Fruit fly (Drosophila melanogaster) whole organism, embryonic: ENCODE data around the gene CG3795.
A peak's percentile ranks its signal among the peaks of the same experiment; 100 is the strongest.

Experiments
- Bdp1 ChIP-seq: fragments of 200-800 bp; sonication (Bioruptor generic); optimal IDR thresholded peaks from 3 replicates; lab custom pipeline; 2016; ENCODE audit warnings: missing biosample characterization, missing genetic modification characterization
- CG10147 ChIP-seq: fragments of 200-800 bp; sonication (Bioruptor generic); optimal IDR thresholded peaks from 2 replicates; lab custom pipeline; 2019; ENCODE audit warnings: missing biosample characterization, mild to moderate bottlenecking, missing genetic modification characterization, moderate library complexity
- CG10366 ChIP-seq: fragments of 200-800 bp; sonication (Bioruptor generic); IDR thresholded peaks from 2 replicates; pipeline ENCODE4 v1.3.6; 2022; ENCODE audit warnings: missing biosample characterization, missing genetic modification characterization
- CG10431 ChIP-seq: fragments of 200-800 bp; sonication (Bioruptor generic); optimal IDR thresholded peaks from 3 replicates; lab custom pipeline; 2018; ENCODE audit warnings: missing biosample characterization, mild to moderate bottlenecking, missing genetic modification characterization
- CG11085 ChIP-seq: fragments of 200-800 bp; sonication (Bioruptor generic); IDR thresholded peaks from 2 replicates; pipeline ENCODE4 v1.3.6; 2022; ENCODE audit warnings: missing biosample characterization, missing genetic modification characterization
- CG11456 ChIP-seq: fragments of 200-800 bp; sonication (Bioruptor generic); IDR thresholded peaks from 3 replicates; pipeline ENCODE4 v1.3.6; 2022; ENCODE audit warnings: missing biosample characterization, missing genetic modification characterization
- CG11504 ChIP-seq: fragments of 200-800 bp; sonication (Bioruptor generic); optimal IDR thresholded peaks from 3 replicates; lab custom pipeline; 2019; ENCODE audit warnings: missing biosample characterization, mild to moderate bottlenecking, missing genetic modification characterization, moderate library complexity
- CG13123 ChIP-seq: fragments of 200-800 bp; sonication (Bioruptor generic); optimal IDR thresholded peaks from 2 replicates; lab custom pipeline; 2016; ENCODE audit warnings: missing biosample characterization, missing genetic modification characterization
- CG17829 ChIP-seq: fragments of 200-800 bp; optimal IDR thresholded peaks from 2 replicates; lab custom pipeline; 2019; ENCODE audit warnings: missing biosample characterization, mild to moderate bottlenecking, missing genetic modification characterization, moderate library complexity
- CG2129 ChIP-seq: fragments of 200-800 bp; sonication (Bioruptor generic); IDR thresholded peaks from 2 replicates; pipeline ENCODE4 v1.3.6; 2022; ENCODE audit warnings: missing biosample characterization, missing genetic modification characterization; ENCODE audit not compliant: partially characterized antibody
- CG2199 ChIP-seq: fragments of 200-800 bp; sonication (Bioruptor generic); IDR thresholded peaks from 3 replicates; pipeline ENCODE4 v1.3.6; 2022; ENCODE audit warnings: missing biosample characterization, missing genetic modification characterization
- CG2202 ChIP-seq: fragments of 200-800 bp; sonication (Bioruptor generic); optimal IDR thresholded peaks from 2 replicates; lab custom pipeline; 2018; ENCODE audit warnings: missing biosample characterization, mild to moderate bottlenecking, missing genetic modification characterization
- CG31441 ChIP-seq: fragments of 200-800 bp; sonication (Bioruptor generic); IDR thresholded peaks from 2 replicates; pipeline ENCODE4 v1.3.6; 2022; ENCODE audit warnings: missing biosample characterization, missing genetic modification characterization
- CG33213 ChIP-seq: fragments of 200-800 bp; sonication (Bioruptor generic); optimal IDR thresholded peaks from 3 replicates; lab custom pipeline; 2016; ENCODE audit warnings: missing biosample characterization, missing genetic modification characterization
- CG34224 ChIP-seq: fragments of 200-800 bp; sonication (Bioruptor generic); IDR thresholded peaks from 3 replicates; pipeline ENCODE4 v1.3.6; 2022; ENCODE audit warnings: missing biosample characterization, missing genetic modification characterization; ENCODE audit not compliant: partially characterized antibody
- CG34422 ChIP-seq: fragments of 200-800 bp; sonication (Bioruptor generic); IDR thresholded peaks from 3 replicates; pipeline ENCODE4 v1.3.6; 2022; ENCODE audit warnings: missing biosample characterization, missing genetic modification characterization
- CG3838 ChIP-seq: fragments of 200-800 bp; sonication (Bioruptor generic); optimal IDR thresholded peaks from 3 replicates; lab custom pipeline; 2016; ENCODE audit warnings: missing biosample characterization, missing genetic modification characterization
- CG4404 ChIP-seq: fragments of 200-800 bp; sonication (Bioruptor generic); IDR thresholded peaks from 2 replicates; pipeline ENCODE4 v1.3.6; 2022; ENCODE audit warnings: missing biosample characterization, missing genetic modification characterization
- CG7372 ChIP-seq: fragments of 200-800 bp; sonication (Bioruptor generic); IDR thresholded peaks from 2 replicates; pipeline ENCODE4 v1.3.6; 2022; ENCODE audit warnings: missing biosample characterization, missing genetic modification characterization
- CG9727 ChIP-seq: fragments of 200-800 bp; sonication (Bioruptor generic); optimal IDR thresholded peaks from 3 replicates; lab custom pipeline; 2017; ENCODE audit warnings: missing biosample characterization, mild to moderate bottlenecking, missing genetic modification characterization
- Dp ChIP-seq: fragments of 200-800 bp; sonication (Bioruptor generic); optimal IDR thresholded peaks from 2 replicates; lab custom pipeline; 2018; ENCODE audit warnings: missing biosample characterization, mild to moderate bottlenecking, missing genetic modification characterization, moderate library complexity
- Eip74EF ChIP-seq, 2 experiments: fragments of 200-800 bp in 1 of 2; fragments of >200 bp in 1 of 2; sonication (Bioruptor generic) in 1 of 2; optimal IDR thresholded peaks; 2 replicates each; lab custom pipeline; 2017 to 2019; ENCODE audit warnings: missing biosample characterization in 2 of 2, missing genetic modification characterization in 2 of 2, mild to moderate bottlenecking in 1 of 2, moderate library complexity in 1 of 2
- Hmr ChIP-seq: fragments of 200-800 bp; sonication (Bioruptor generic); optimal IDR thresholded peaks from 3 replicates; lab custom pipeline; 2017; ENCODE audit warnings: mild to moderate bottlenecking, missing biosample characterization, missing genetic modification reagents, missing genetic modification characterization
- Jarid2 ChIP-seq: fragments of 200-800 bp; sonication (Bioruptor generic); optimal IDR thresholded peaks from 3 replicates; lab custom pipeline; 2017; ENCODE audit warnings: mild to moderate bottlenecking, missing biosample characterization, missing genetic modification reagents, missing genetic modification characterization
- Lim3 ChIP-seq: fragments of 200-800 bp; sonication (Bioruptor generic); IDR thresholded peaks from 2 replicates; pipeline ENCODE4 v1.3.6; 2022; ENCODE audit warnings: missing biosample characterization, missing genetic modification characterization
- Pdp1 ChIP-seq, 2 experiments: fragments of 200-800 bp; sonication (Bioruptor generic); optimal IDR thresholded peaks; 3 replicates each; lab custom pipeline; 2016; ENCODE audit warnings: missing biosample characterization in 2 of 2, missing genetic modification characterization in 2 of 2, mild to moderate bottlenecking in 1 of 2, moderate library complexity in 1 of 2
- Ravus ChIP-seq: fragments of 200-800 bp; sonication (Bioruptor generic); IDR thresholded peaks from 2 replicates; pipeline ENCODE4 v1.3.6; 2022; ENCODE audit warnings: missing biosample characterization, missing genetic modification characterization
- Sry-δ ChIP-seq: fragments of 200-800 bp; sonication (Bioruptor generic); optimal IDR thresholded peaks from 2 replicates; lab custom pipeline; 2016; ENCODE audit warnings: missing biosample characterization, missing genetic modification characterization
- Taf1 ChIP-seq: fragments of 200-800 bp; sonication (Bioruptor generic); IDR thresholded peaks from 2 replicates; pipeline ENCODE4 v1.3.6; 2022; ENCODE audit warnings: missing biosample characterization, missing genetic modification characterization
- caup ChIP-seq: fragments of 200-800 bp; sonication (Bioruptor generic); optimal IDR thresholded peaks from 3 replicates; lab custom pipeline; 2017; ENCODE audit warnings: missing biosample characterization, mild to moderate bottlenecking, missing genetic modification characterization, moderate library complexity; ENCODE audit not compliant: severe bottlenecking
- corto ChIP-seq: fragments of 200-800 bp; sonication (Bioruptor generic); optimal IDR thresholded peaks from 2 replicates; lab custom pipeline; 2016; ENCODE audit warnings: missing biosample characterization, mild to moderate bottlenecking, missing genetic modification characterization, moderate library complexity
- crp ChIP-seq, 2 experiments: fragments of 200-800 bp; sonication (Bioruptor generic); optimal IDR thresholded peaks; 2 replicates in 1 of 2; 3 replicates in 1 of 2; lab custom pipeline; 2017; ENCODE audit warnings: missing biosample characterization in 2 of 2, missing genetic modification characterization in 2 of 2, mild to moderate bottlenecking in 1 of 2, moderate library complexity in 1 of 2
- en ChIP-seq: fragments of 200-800 bp; sonication (Bioruptor generic); optimal IDR thresholded peaks from 2 replicates; lab custom pipeline; 2016; ENCODE audit warnings: missing biosample characterization, missing genetic modification characterization
- fd64A ChIP-seq: fragments of 200-800 bp; sonication (Bioruptor generic); optimal IDR thresholded peaks from 3 replicates; lab custom pipeline; 2018; ENCODE audit warnings: missing biosample characterization, mild to moderate bottlenecking, missing genetic modification characterization
- gce ChIP-seq: fragments of 200-800 bp; sonication (Bioruptor generic); IDR thresholded peaks from 3 replicates; pipeline ENCODE4 v1.3.6; 2022; ENCODE audit warnings: missing biosample characterization, missing genetic modification characterization
- gem ChIP-seq: fragments of 200-800 bp; sonication (Bioruptor generic); optimal IDR thresholded peaks from 2 replicates; lab custom pipeline; 2019; ENCODE audit warnings: missing biosample characterization, mild to moderate bottlenecking, missing genetic modification characterization, moderate library complexity
- klu ChIP-seq: fragments of 200-800 bp; sonication (Bioruptor generic); IDR thresholded peaks from 2 replicates; pipeline ENCODE4 v1.3.6; 2022; ENCODE audit warnings: missing biosample characterization, missing genetic modification characterization
- maf-S ChIP-seq: fragments of 200-800 bp; sonication (Bioruptor generic); optimal IDR thresholded peaks from 2 replicates; lab custom pipeline; 2016; ENCODE audit warnings: missing biosample characterization, missing genetic modification characterization
- nerfin-2 ChIP-seq: fragments of 200-800 bp; sonication (Bioruptor generic); IDR thresholded peaks from 2 replicates; pipeline ENCODE4 v1.3.6; 2022; ENCODE audit warnings: missing biosample characterization, missing genetic modification characterization; ENCODE audit not compliant: partially characterized antibody
- nmo ChIP-seq: fragments of 200-800 bp; sonication (Bioruptor generic); optimal IDR thresholded peaks from 2 replicates; lab custom pipeline; 2018; ENCODE audit warnings: missing biosample characterization, mild to moderate bottlenecking, missing genetic modification characterization, moderate library complexity
- org-1 ChIP-seq: fragments of 200-800 bp; sonication (Bioruptor generic); optimal IDR thresholded peaks from 2 replicates; lab custom pipeline; 2017; ENCODE audit warnings: missing biosample characterization, missing genetic modification characterization
- pan ChIP-seq, 4 experiments: fragments of >200 bp in 3 of 4; fragments of 200-800 bp in 1 of 4; sonication (Bioruptor generic) in 1 of 4; optimal IDR thresholded peaks in 3 of 4; IDR thresholded peaks in 1 of 4; 2 replicates each; pipeline versions ENCODE4 v1.3.6 to Lab custom; 2017 to 2022; ENCODE audit warnings: missing biosample characterization in 2 of 4, missing genetic modification characterization in 2 of 4, mixed read lengths in 1 of 4
- pros ChIP-seq: fragments of 200-800 bp; sonication (Bioruptor generic); optimal IDR thresholded peaks from 3 replicates; lab custom pipeline; 2019; ENCODE audit warnings: missing biosample characterization, mild to moderate bottlenecking, missing genetic modification characterization, moderate library complexity
- run ChIP-seq: fragments of 200-800 bp; sonication (Bioruptor generic); optimal IDR thresholded peaks from 3 replicates; lab custom pipeline; 2018; ENCODE audit warnings: missing biosample characterization, mild to moderate bottlenecking, missing genetic modification characterization
- seq ChIP-seq: fragments of 200-800 bp; sonication (Bioruptor generic); IDR thresholded peaks from 2 replicates; pipeline ENCODE4 v1.3.6; 2022; ENCODE audit warnings: missing biosample characterization, missing genetic modification characterization
- tgo ChIP-seq: fragments of 200-800 bp; sonication (Bioruptor generic); IDR thresholded peaks from 3 replicates; pipeline ENCODE4 v1.3.6; 2022; ENCODE audit warnings: missing biosample characterization, missing genetic modification characterization
- unpg ChIP-seq: fragments of 200-800 bp; sonication (Bioruptor generic); optimal IDR thresholded peaks from 3 replicates; lab custom pipeline; 2018; ENCODE audit warnings: missing biosample characterization, mild to moderate bottlenecking, missing genetic modification characterization, moderate library complexity
- zf30C ChIP-seq: fragments of 200-800 bp; sonication (Bioruptor generic); optimal IDR thresholded peaks from 3 replicates; lab custom pipeline; 2018; ENCODE audit warnings: missing biosample characterization, mild to moderate bottlenecking, missing genetic modification characterization

The CG3795 gene

DNA sequence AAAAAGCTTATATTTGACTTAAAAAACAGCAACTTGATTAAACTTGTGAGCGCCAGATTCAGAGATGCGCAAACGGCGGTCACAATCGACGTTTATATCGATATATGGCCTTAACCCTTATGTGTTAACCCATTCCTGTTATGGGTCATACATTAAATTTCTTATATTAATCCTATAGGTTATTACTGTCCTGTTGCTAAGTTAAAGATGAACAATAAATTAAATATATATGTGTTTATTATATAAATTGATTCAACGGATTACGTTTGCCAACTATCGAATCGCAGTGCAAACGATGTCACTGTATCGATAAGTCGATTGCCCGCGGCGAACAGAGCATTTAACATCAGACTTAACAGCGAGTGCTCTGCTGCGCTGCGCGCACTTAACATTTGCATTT lies 40.8 kb downstream of the CG3795 start, which contains the start of the genes CG3740 and hfw (continued):
- peak; percentile 88 for TF ChIP-seq gem (tag; lab: Kevin White, UChicago)
- TF ChIP-seq Ravus (GFP tag; lab: Robert Waterston, UW): peak; percentile 12; the same call in 1 of the 2 replicates
- peak; percentile 67; the same call in 2 of the 3 replicates for TF ChIP-seq CG11456 (GFP tag; lab: Robert Waterston, UW)
- TF ChIP-seq CG34422 (GFP tag; lab: Robert Waterston, UW): peak; percentile 75; the same call in 2 of the 3 replicates
- TF ChIP-seq seq (GFP tag; lab: Robert Waterston, UW): peak; percentile 48; the same call in 1 of the 2 replicates
- peak; percentile 75 for TF ChIP-seq corto (GFP tag; lab: Kevin White, UChicago)
- TF ChIP-seq crp (GFP tag; optimal IDR thresholded peaks at IDR 0.05; lab: Kevin White, UChicago): peak in 1 of 2 experiments; percentile 24
- peak; percentile 90 for TF ChIP-seq CG34224 (GFP tag; lab: Robert Waterston, UW)
- TF ChIP-seq Hmr (GFP tag; lab: Kevin White, UChicago): peak; percentile 57
- TF ChIP-seq CG13123: no peak
- TF ChIP-seq CG11085: peak; percentile 67
- no peak for TF ChIP-seq Bdp1 (GFP tag; lab: Kevin White, UChicago)
- TF ChIP-seq gce (GFP tag; lab: Robert Waterston, UW): no peak
- peak; percentile 71 for TF ChIP-seq CG10147
- TF ChIP-seq CG2199 (GFP tag; lab: Robert Waterston, UW): 0 out of 3 replicates have a peak, but pooled peaks have one; percentile 34
- peak; percentile 73; the same call in 1 of the 2 replicates for TF ChIP-seq CG7372 (GFP tag; lab: Robert Waterston, UW)
- peak; percentile 77 for TF ChIP-seq tgo (GFP tag; lab: Robert Waterston, UW)
- TF ChIP-seq CG3838 (GFP tag; lab: Kevin White, UChicago): no peak
- no peak for TF ChIP-seq CG10431 (GFP tag; lab: Kevin White, UChicago)
- TF ChIP-seq fd64A: no peak
- peak; percentile 75 for TF ChIP-seq unpg (GFP tag; lab: Kevin White, UChicago)
- TF ChIP-seq Dp (GFP tag; lab: Kevin White, UChicago): peak; percentile 41
- no peak for TF ChIP-seq org-1
- TF ChIP-seq CG10366 (GFP tag; lab: Robert Waterston, UW): peak; percentile 71
- peak; percentile 85 for TF ChIP-seq nmo (GFP tag; lab: Kevin White, UChicago)
- peak; percentile 87 for TF ChIP-seq nerfin-2 (GFP tag; lab: Robert Waterston, UW)
- no peak for TF ChIP-seq CG11504
- peak; percentile 47; the same call in 1 of the 2 replicates for TF ChIP-seq klu (GFP tag; lab: Robert Waterston, UW)
- TF ChIP-seq run (tag; lab: Kevin White, UChicago): no peak
- peak; percentile 27 to 40 for TF ChIP-seq Pdp1 (GFP tag; optimal IDR thresholded peaks at IDR 0.05; lab: Kevin White, UChicago)
- TF ChIP-seq maf-S (GFP tag; lab: Kevin White, UChicago): no peak
- peak; percentile 64 for TF ChIP-seq Sry-δ (GFP tag; lab: Kevin White, UChicago)
- no peak for TF ChIP-seq Lim3 (GFP tag; lab: Robert Waterston, UW)
- TF ChIP-seq pan (optimal IDR thresholded peaks at IDR 0.05; lab: Kevin White, UChicago): no peak
- TF ChIP-seq pan (GFP tag; optimal IDR thresholded peaks at IDR 0.05 in 1 of 2, IDR thresholded peaks at IDR 0.05 in 1 of 2): peak in 1 of 2 experiments; percentile 72
- TF ChIP-seq CG2129 (GFP tag; lab: Robert Waterston, UW): peak; percentile 88
- TF ChIP-seq Jarid2 (GFP tag; lab: Kevin White, UChicago): no peak
- no peak for TF ChIP-seq pros (GFP tag; lab: Kevin White, UChicago)
- no peak for TF ChIP-seq zf30C (GFP tag; lab: Kevin White, UChicago)
- TF ChIP-seq Taf1 (GFP tag; lab: Robert Waterston, UW): no peak
- peak; percentile 54 for TF ChIP-seq CG9727 (GFP tag; lab: Kevin White, UChicago)
- peak; percentile 78 for TF ChIP-seq CG31441 (GFP tag; lab: Robert Waterston, UW)
- TF ChIP-seq en: no peak
- no peak for TF ChIP-seq Eip74EF (GFP tag; optimal IDR thresholded peaks at IDR 0.05; lab: Kevin White, UChicago)
- no peak for TF ChIP-seq CG33213
- peak; percentile 64 for TF ChIP-seq CG4404 (GFP tag; lab: Robert Waterston, UW)
- TF ChIP-seq CG2202: peak; percentile 33
- peak; percentile 50 for TF ChIP-seq caup (GFP tag; lab: Kevin White, UChicago)
- peak; percentile 81 for TF ChIP-seq CG17829 (tag; lab: Kevin White, UChicago)
